Fruit fly (Drosophila melanogaster) whole organism, embryonic: ENCODE results near the gene mad2.

Experiments used
- CG10959 ChIP-seq: fragments of 200-800 bp; sonication (Bioruptor generic); IDR thresholded peaks from 2 replicates; pipeline ENCODE4 v1.3.6; 2022; ENCODE audit warnings: missing biosample characterization, missing genetic modification characterization
- CG12391 ChIP-seq: fragments of 200-800 bp; sonication (Bioruptor generic); optimal IDR thresholded peaks from 3 replicates; lab custom pipeline; 2018; ENCODE audit warnings: missing biosample characterization, mild to moderate bottlenecking, missing genetic modification characterization, moderate library complexity
- CG13624 ChIP-seq: fragments of 200-800 bp; sonication (Bioruptor generic); optimal IDR thresholded peaks from 2 replicates; lab custom pipeline; 2016; ENCODE audit warnings: missing biosample characterization, missing genetic modification characterization
- CG15011 ChIP-seq: fragments of 200-800 bp; sonication (Bioruptor generic); optimal IDR thresholded peaks from 3 replicates; lab custom pipeline; 2018; ENCODE audit warnings: missing biosample characterization, mild to moderate bottlenecking, missing genetic modification characterization
- CG15696 ChIP-seq: fragments of 200-800 bp; sonication (Bioruptor generic); optimal IDR thresholded peaks from 2 replicates; lab custom pipeline; 2019; ENCODE audit warnings: missing biosample characterization, mild to moderate bottlenecking, missing genetic modification characterization, moderate library complexity
- CG17912 ChIP-seq: fragments of 200-800 bp; sonication (Bioruptor generic); optimal IDR thresholded peaks from 2 replicates; lab custom pipeline; 2018; ENCODE audit warnings: missing biosample characterization, mild to moderate bottlenecking, missing genetic modification characterization
- CG18764 ChIP-seq: fragments of 200-800 bp; sonication (Bioruptor generic); optimal IDR thresholded peaks from 3 replicates; lab custom pipeline; 2016; ENCODE audit warnings: missing biosample characterization, missing genetic modification characterization
- CG2202 ChIP-seq: fragments of 200-800 bp; sonication (Bioruptor generic); optimal IDR thresholded peaks from 2 replicates; lab custom pipeline; 2018; ENCODE audit warnings: missing biosample characterization, mild to moderate bottlenecking, missing genetic modification characterization
- CG34422 ChIP-seq: fragments of 200-800 bp; sonication (Bioruptor generic); IDR thresholded peaks from 3 replicates; pipeline ENCODE4 v1.3.6; 2022; ENCODE audit warnings: missing biosample characterization, missing genetic modification characterization
- CG4707 ChIP-seq: fragments of 200-800 bp; sonication (Bioruptor generic); optimal IDR thresholded peaks from 2 replicates; lab custom pipeline; 2018; ENCODE audit warnings: missing biosample characterization, mild to moderate bottlenecking, missing genetic modification characterization, moderate library complexity
- CG5245 ChIP-seq: fragments of 200-800 bp; sonication (Bioruptor generic); optimal IDR thresholded peaks from 3 replicates; lab custom pipeline; 2016; ENCODE audit warnings: missing biosample characterization, missing genetic modification characterization
- CG8388 ChIP-seq: fragments of 200-800 bp; sonication (Bioruptor generic); optimal IDR thresholded peaks from 2 replicates; lab custom pipeline; 2019; ENCODE audit warnings: missing biosample characterization, mild to moderate bottlenecking, missing genetic modification characterization, moderate library complexity
- CG8944 ChIP-seq: fragments of 200-800 bp; sonication (Bioruptor generic); optimal IDR thresholded peaks from 3 replicates; lab custom pipeline; 2016; ENCODE audit warnings: missing biosample characterization, missing genetic modification characterization
- CG9817 ChIP-seq: fragments of 200-800 bp; sonication (Bioruptor generic); optimal IDR thresholded peaks from 2 replicates; lab custom pipeline; 2018; ENCODE audit warnings: missing biosample characterization, mild to moderate bottlenecking, missing genetic modification characterization, moderate library complexity
- CTCF ChIP-seq: fragments of 200-800 bp; sonication (Bioruptor generic); optimal IDR thresholded peaks from 2 replicates; lab custom pipeline; 2017; ENCODE audit warnings: missing biosample characterization, mild to moderate bottlenecking, missing genetic modification characterization, moderate library complexity
- Doc2 ChIP-seq: fragments of 200-800 bp; sonication (Bioruptor generic); IDR thresholded peaks from 2 replicates; pipeline ENCODE4 v1.3.6; 2022; ENCODE audit warnings: missing biosample characterization, missing genetic modification characterization
- ERR ChIP-seq: fragments of 200-800 bp; sonication (Bioruptor generic); optimal IDR thresholded peaks from 2 replicates; lab custom pipeline; 2016; ENCODE audit warnings: missing biosample characterization, missing genetic modification characterization
- Ets97D ChIP-seq: fragments of 200-800 bp; sonication (Bioruptor generic); optimal IDR thresholded peaks from 3 replicates; lab custom pipeline; 2016; ENCODE audit warnings: missing biosample characterization, missing genetic modification characterization
- Gsc ChIP-seq: fragments of 200-800 bp; sonication (Bioruptor generic); IDR thresholded peaks from 2 replicates; pipeline ENCODE4 v1.3.6; 2022; ENCODE audit warnings: missing biosample characterization, missing genetic modification characterization
- Gug ChIP-seq: fragments of 200-800 bp; sonication (Bioruptor generic); IDR thresholded peaks from 4 replicates; pipeline ENCODE4 v1.3.6; 2022; ENCODE audit warnings: missing biosample characterization, missing genetic modification characterization
- H2.0 ChIP-seq: fragments of 200-800 bp; sonication (Bioruptor generic); IDR thresholded peaks from 2 replicates; pipeline ENCODE4 v1.3.6; 2022; ENCODE audit warnings: missing biosample characterization, missing genetic modification characterization
- HLH3B ChIP-seq: fragments of 200-800 bp; sonication (Bioruptor generic); IDR thresholded peaks from 2 replicates; pipeline ENCODE4 v1.3.6; 2022; ENCODE audit warnings: missing biosample characterization, missing genetic modification characterization
- HLH4C ChIP-seq: fragments of 200-800 bp; sonication (Bioruptor generic); IDR thresholded peaks from 3 replicates; pipeline ENCODE4 v1.3.6; 2022; ENCODE audit warnings: missing biosample characterization, missing genetic modification characterization; ENCODE audit not compliant: partially characterized antibody
- HLHmδ ChIP-seq: fragments of 200-800 bp; sonication (Bioruptor generic); optimal IDR thresholded peaks from 2 replicates; lab custom pipeline; 2018; ENCODE audit warnings: missing biosample characterization, mild to moderate bottlenecking, missing genetic modification characterization, moderate library complexity
- Med ChIP-seq: fragments of 200-800 bp; sonication (Bioruptor generic); peaks from one replicate; lab custom pipeline; 2016; ENCODE audit warnings: missing biosample characterization, missing genetic modification characterization, mild to moderate bottlenecking, inconsistent platforms, moderate library complexity
- Nf-YC ChIP-seq: fragments of 200-800 bp; optimal IDR thresholded peaks from 3 replicates; lab custom pipeline; 2019; ENCODE audit warnings: missing biosample characterization, mild to moderate bottlenecking, missing genetic modification characterization, moderate library complexity
- Scr ChIP-seq: fragments of 200-800 bp; sonication (Bioruptor generic); IDR thresholded peaks from 2 replicates; pipeline ENCODE4 v1.3.6; 2022; ENCODE audit warnings: missing biosample characterization, missing genetic modification characterization; ENCODE audit not compliant: partially characterized antibody
- Vsx1 ChIP-seq: fragments of 200-800 bp; sonication (Bioruptor generic); optimal IDR thresholded peaks from 2 replicates; lab custom pipeline; 2017; ENCODE audit warnings: missing biosample characterization, mild to moderate bottlenecking, missing genetic modification characterization, missing genetic modification reagents
- aop ChIP-seq: fragments of 200-800 bp; sonication (Bioruptor generic); IDR thresholded peaks from 2 replicates; pipeline ENCODE4 v1.3.6; 2022; ENCODE audit warnings: missing biosample characterization, missing genetic modification characterization
- bcd ChIP-seq: fragments of 200-800 bp; sonication (Bioruptor generic); optimal IDR thresholded peaks from 2 replicates; lab custom pipeline; 2017; ENCODE audit warnings: missing biosample characterization, mild to moderate bottlenecking, missing genetic modification characterization
- bsh ChIP-seq, 2 experiments: fragments of 200-800 bp; sonication (Bioruptor generic); optimal IDR thresholded peaks; 2 replicates each; lab custom pipeline; 2017 to 2018; ENCODE audit warnings: mild to moderate bottlenecking in 2 of 2, missing biosample characterization in 2 of 2, missing genetic modification characterization in 2 of 2, moderate library complexity in 1 of 2
- chif ChIP-seq, 2 experiments: fragments of 200-800 bp; sonication (Bioruptor generic); optimal IDR thresholded peaks; 3 replicates each; lab custom pipeline; 2016; ENCODE audit warnings: missing biosample characterization in 2 of 2, missing genetic modification characterization in 2 of 2
- chinmo ChIP-seq: fragments of 200-800 bp; sonication (Bioruptor generic); IDR thresholded peaks from 4 replicates; pipeline ENCODE4 v1.3.6; 2022; ENCODE audit warnings: missing biosample characterization, missing genetic modification characterization; ENCODE audit not compliant: partially characterized antibody
- crol ChIP-seq: fragments of 200-800 bp; sonication (Bioruptor generic); IDR thresholded peaks from 2 replicates; pipeline ENCODE4 v1.3.6; 2022; ENCODE audit warnings: missing biosample characterization, missing genetic modification characterization
- disco-r ChIP-seq: fragments of 200-800 bp; sonication (Bioruptor generic); optimal IDR thresholded peaks from 2 replicates; lab custom pipeline; 2016; ENCODE audit warnings: missing biosample characterization, missing genetic modification characterization
- dmrt11E ChIP-seq: fragments of 200-800 bp; sonication (Bioruptor generic); optimal IDR thresholded peaks from 3 replicates; lab custom pipeline; 2018; ENCODE audit warnings: missing biosample characterization, mild to moderate bottlenecking, missing genetic modification characterization, moderate library complexity
- dmrt99B ChIP-seq: fragments of 200-800 bp; sonication (Bioruptor generic); optimal IDR thresholded peaks from 2 replicates; lab custom pipeline; 2018; ENCODE audit warnings: missing biosample characterization, mild to moderate bottlenecking, missing genetic modification characterization, moderate library complexity
- ems ChIP-seq: fragments of 200-800 bp; sonication (Bioruptor generic); optimal IDR thresholded peaks from 3 replicates; lab custom pipeline; 2016; ENCODE audit warnings: missing biosample characterization, missing genetic modification characterization
- fu2 ChIP-seq: fragments of 200-800 bp; sonication (Bioruptor generic); optimal IDR thresholded peaks from 2 replicates; lab custom pipeline; 2016; ENCODE audit warnings: missing biosample characterization, missing genetic modification characterization
- grn ChIP-seq: fragments of 200-800 bp; sonication (Bioruptor generic); optimal IDR thresholded peaks from 3 replicates; lab custom pipeline; 2017; ENCODE audit warnings: missing biosample characterization, missing genetic modification characterization
- hbn ChIP-seq: fragments of 200-800 bp; sonication (Bioruptor generic); IDR thresholded peaks from 2 replicates; pipeline ENCODE4 v1.3.6; 2022; ENCODE audit warnings: missing biosample characterization, missing genetic modification characterization; ENCODE audit not compliant: partially characterized antibody
- jumu ChIP-seq: fragments of 200-800 bp; sonication (Bioruptor generic); optimal IDR thresholded peaks from 3 replicates; lab custom pipeline; 2016; ENCODE audit warnings: missing biosample characterization, missing genetic modification characterization
- nmo ChIP-seq: fragments of 200-800 bp; sonication (Bioruptor generic); optimal IDR thresholded peaks from 2 replicates; lab custom pipeline; 2018; ENCODE audit warnings: missing biosample characterization, mild to moderate bottlenecking, missing genetic modification characterization, moderate library complexity
- nom ChIP-seq: fragments of 200-800 bp; sonication (Bioruptor generic); optimal IDR thresholded peaks from 2 replicates; lab custom pipeline; 2017; ENCODE audit warnings: missing biosample characterization, missing genetic modification characterization, mild to moderate bottlenecking, moderate library complexity, missing genetic modification reagents
- rib ChIP-seq: fragments of 200-800 bp; sonication (Bioruptor generic); IDR thresholded peaks from 2 replicates; pipeline ENCODE4 v1.3.6; 2022; ENCODE audit warnings: missing biosample characterization, missing genetic modification characterization
- sd ChIP-seq: fragments of 200-800 bp; sonication (Bioruptor generic); optimal IDR thresholded peaks from 3 replicates; lab custom pipeline; 2018; ENCODE audit warnings: missing biosample characterization, mild to moderate bottlenecking, missing genetic modification characterization, moderate library complexity
- sens ChIP-seq: fragments of 200-800 bp; sonication (Bioruptor generic); peaks from one replicate; lab custom pipeline; 2016; ENCODE audit warnings: missing biosample characterization, missing genetic modification characterization
- sima ChIP-seq: fragments of 200-800 bp; sonication (Bioruptor generic); optimal IDR thresholded peaks from 2 replicates; lab custom pipeline; 2016; ENCODE audit warnings: missing biosample characterization, missing genetic modification characterization
- slp2 ChIP-seq: fragments of 200-800 bp; sonication (Bioruptor generic); optimal IDR thresholded peaks from 2 replicates; lab custom pipeline; 2016; ENCODE audit warnings: missing biosample characterization, missing genetic modification characterization
- tx ChIP-seq: fragments of 200-800 bp; sonication (Bioruptor generic); optimal IDR thresholded peaks from 2 replicates; lab custom pipeline; 2016; ENCODE audit warnings: missing biosample characterization, missing genetic modification characterization
- usp ChIP-seq: fragments of >200 bp; optimal IDR thresholded peaks from 2 replicates; lab custom pipeline; 2017; ENCODE audit warnings: missing biosample characterization, missing genetic modification characterization
- zfh1 ChIP-seq: fragments of 200-800 bp; sonication (Bioruptor generic); IDR thresholded peaks from 3 replicates; pipeline ENCODE4 v1.3.6; 2022; ENCODE audit warnings: missing biosample characterization, missing genetic modification characterization

Gene mad2

dm6 chr3L:5796493-5796998 is 16.3 kb downstream of the mad2 start, which contains the start of gene Tektin-C (continued):
- TF ChIP-seq slp2 (no peak), CG5245 (GFP tag; lab: Kevin White, UChicago) (no peak), CG8944 (GFP tag; lab: Kevin White, UChicago) (no peak), Nf-YC (tag; lab: Kevin White, UChicago) (no peak), Gug (GFP tag; lab: Robert Waterston, UW) (0 out of 4 replicates have a peak, but pooled peaks have one; percentile 26), dmrt99B (tag; lab: Kevin White, UChicago) (no peak), HLH4C (GFP tag; lab: Robert Waterston, UW) (no peak), Ets97D (no peak), sens (GFP tag; lab: Kevin White, UChicago) (peak; percentile 48), rib (GFP tag; lab: Robert Waterston, UW) (no peak), chif (GFP tag; optimal IDR thresholded peaks at IDR 0.05; lab: Kevin White, UChicago) (peak in 1 of 2 experiments; percentile 15), Gsc (peak; percentile 23; the same call in 1 of the 2 replicates), CG4707 (no peak), Doc2 (GFP tag; lab: Robert Waterston, UW) (no peak), CG8388 (GFP tag; lab: Kevin White, UChicago) (no peak), CG17912 (no peak), ems (GFP tag; lab: Kevin White, UChicago) (peak; percentile 25), ERR (GFP tag; lab: Kevin White, UChicago) (no peak), Scr (GFP tag; lab: Robert Waterston, UW) (no peak), sd (no peak), CTCF (GFP tag; lab: Kevin White, UChicago) (no peak), H2.0 (GFP tag; lab: Robert Waterston, UW) (no peak), CG2202 (tag; lab: Kevin White, UChicago) (no peak), crol (no peak), HLHmδ (GFP tag; lab: Kevin White, UChicago) (no peak), CG34422 (GFP tag; lab: Robert Waterston, UW) (no peak), dmrt11E (tag; lab: Kevin White, UChicago) (peak; percentile 9), chinmo (GFP tag; lab: Robert Waterston, UW) (no peak), fu2 (GFP tag; lab: Kevin White, UChicago) (no peak), CG13624 (GFP tag; lab: Kevin White, UChicago) (no peak), CG15696 (no peak), CG15011 (no peak), CG10959 (0 out of 2 replicates have a peak, but pooled peaks have one; percentile 20), grn (GFP tag; lab: Kevin White, UChicago) (no peak), CG9817 (no peak), CG12391 (peak; percentile 13), sima (GFP tag; lab: Kevin White, UChicago) (no peak), hbn (GFP tag; lab: Robert Waterston, UW) (no peak), tx (GFP tag; lab: Kevin White, UChicago) (no peak), aop (GFP tag; lab: Robert Waterston, UW) (no peak), usp (GFP tag; lab: Kevin White, UChicago) (no peak), HLH3B (GFP tag; lab: Robert Waterston, UW) (no peak), nmo (peak; percentile 11), CG18764 (GFP tag; lab: Kevin White, UChicago) (no peak), jumu (GFP tag; lab: Kevin White, UChicago) (no peak), disco-r (GFP tag; lab: Kevin White, UChicago) (no peak), bcd (GFP tag; lab: Kevin White, UChicago) (no peak), Med (GFP tag; lab: Kevin White, UChicago) (peak; percentile 80), bsh (GFP tag; optimal IDR thresholded peaks at IDR 0.05; lab: Kevin White, UChicago) (peak in 1 of 2 experiments; percentile 19), nom (GFP tag; lab: Kevin White, UChicago) (no peak), Vsx1 (GFP tag; lab: Kevin White, UChicago) (no peak), zfh1 (0 out of 3 replicates have a peak, but pooled peaks have one; percentile 25)
